Worm (Caenorhabditis elegans): ENCODE results near the gene gyg-2.

Gene gyg-2

DNA sequence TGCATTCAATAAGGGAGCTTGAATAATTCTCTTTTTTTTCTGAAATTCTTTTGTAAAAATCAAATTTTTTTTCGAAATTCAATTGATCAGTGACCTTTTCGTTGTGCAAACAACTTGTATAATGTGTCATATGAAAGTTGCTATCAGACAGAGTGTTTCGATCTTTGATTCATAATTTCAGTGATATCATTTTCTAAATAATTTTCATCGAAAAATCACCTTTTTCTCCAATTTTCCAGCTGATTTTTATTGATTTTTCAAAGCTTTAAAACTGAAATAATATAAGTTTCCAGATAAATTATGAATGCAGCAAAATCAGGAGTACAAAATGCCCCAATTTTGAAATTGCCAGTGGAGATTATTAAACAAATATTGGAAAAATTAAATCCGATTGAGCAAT, 17.6 kb downstream of the gyg-2 start, which contains the start of gene fbxa-127:
TSS of gene fbxa-127 (plus strand) at position 301 of the 400 bp plus-strand sequence.
- TF ChIP-seq ama-1 (optimal IDR thresholded peaks at IDR 0.05): no peak
- no peak for TF ChIP-seq unc-86 (tag; optimal IDR thresholded peaks at IDR 0.05)
- no peak for TF ChIP-seq ref-2 (tag; optimal IDR thresholded peaks at IDR 0.05)
- TF ChIP-seq sdc-2 (tag; optimal IDR thresholded peaks at IDR 0.05): no peak
- TF ChIP-seq fkh-6 (tag; optimal IDR thresholded peaks at IDR 0.05): no peak
- no peak for TF ChIP-seq ceh-9 (tag; optimal IDR thresholded peaks at IDR 0.05)
- no peak for TF ChIP-seq lim-6 (tag; optimal IDR thresholded peaks at IDR 0.05)
- no peak for TF ChIP-seq ztf-16 (tag; optimal IDR thresholded peaks at IDR 0.05)
- TF ChIP-seq sox-4 (tag; optimal IDR thresholded peaks at IDR 0.05): no peak
- no peak for TF ChIP-seq nhr-232 (tag; optimal IDR thresholded peaks at IDR 0.05)
- TF ChIP-seq npax-4 (tag; optimal IDR thresholded peaks at IDR 0.05): no peak
- TF ChIP-seq pqm-1 (tag; optimal IDR thresholded peaks at IDR 0.05): no peak
- TF ChIP-seq pha-2 (tag; optimal IDR thresholded peaks at IDR 0.05): no peak

DNA sequence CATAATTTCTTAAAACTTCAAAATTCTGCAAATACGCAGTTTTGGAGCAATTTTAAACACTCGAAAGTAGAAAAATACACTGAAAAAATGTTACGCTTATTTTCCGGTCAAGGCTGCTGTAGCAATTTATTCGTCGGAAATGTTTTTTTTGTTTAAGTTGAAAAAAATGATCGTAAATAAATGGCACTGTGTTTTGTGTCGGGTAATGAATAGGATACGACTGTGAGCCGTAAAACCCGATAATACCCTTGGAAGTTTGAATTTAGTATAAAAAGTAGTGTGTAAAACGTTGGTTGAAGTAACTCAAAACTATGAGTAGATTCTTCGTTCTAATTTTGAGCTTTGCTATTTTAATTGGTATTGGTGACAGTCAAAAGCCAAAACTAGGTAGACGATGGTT, 19.1 kb downstream of the gyg-2 start, which contains the start of gene T25E12.14:
TSS of gene T25E12.14 (plus strand) at position 301 of the 400 bp plus-strand sequence.
- TF ChIP-seq ref-2 (tag; optimal IDR thresholded peaks at IDR 0.05) (no peak), unc-42 (tag; optimal IDR thresholded peaks at IDR 0.05) (no peak), C08G9.2 (tag; optimal IDR thresholded peaks at IDR 0.05) (no peak), tbx-2 (tag; optimal IDR thresholded peaks at IDR 0.05) (no peak), ceh-45 (GFP tag; IDR thresholded peaks at IDR 0.05) (no peak), lim-6 (tag; optimal IDR thresholded peaks at IDR 0.05) (no peak), sox-4 (tag; optimal IDR thresholded peaks at IDR 0.05) (no peak), odd-2 (tag; optimal IDR thresholded peaks at IDR 0.05) (no peak), pros-1 (tag; optimal IDR thresholded peaks at IDR 0.05) (no peak), hlh-15 (tag; optimal IDR thresholded peaks at IDR 0.05) (no peak), ceh-6 (GFP tag; optimal IDR thresholded peaks at IDR 0.05) (no peak), che-1 (tag; optimal IDR thresholded peaks at IDR 0.05) (no peak), sdc-2 (tag; optimal IDR thresholded peaks at IDR 0.05) (no peak), ets-4 (tag; optimal IDR thresholded peaks at IDR 0.05) (no peak), ceh-30 (tag; optimal IDR thresholded peaks at IDR 0.05) (no peak), ama-1 (optimal IDR thresholded peaks at IDR 0.05) (no peak), ceh-2 (tag; optimal IDR thresholded peaks at IDR 0.05) (no peak), F13H6.1 (tag; optimal IDR thresholded peaks at IDR 0.05) (no peak), dmd-4 (tag; optimal IDR thresholded peaks at IDR 0.05; ENCODE audit: borderline replicate concordance) (no peak)

DNA sequence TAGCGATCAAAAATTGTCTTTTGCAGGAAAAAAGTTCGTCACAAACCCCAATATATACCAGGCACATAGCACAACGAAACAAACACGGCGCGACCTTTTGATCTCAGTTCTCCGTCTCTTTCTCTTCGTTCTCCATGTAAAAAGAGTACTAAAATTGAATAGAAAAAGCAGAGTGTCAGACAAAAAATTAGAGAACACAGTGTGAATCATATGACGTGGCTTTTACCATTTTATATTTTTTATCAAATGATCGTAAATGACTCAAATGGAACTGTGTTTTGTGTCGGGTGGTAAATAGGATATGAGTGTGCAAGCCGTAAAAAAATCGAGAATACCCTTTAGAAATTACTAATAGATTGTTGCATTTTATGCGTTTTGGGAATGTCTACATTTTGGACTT, 20.1 kb downstream of the gyg-2 start:
- TF ChIP-seq mec-3 (tag; optimal IDR thresholded peaks at IDR 0.05; ENCODE audit: borderline replicate concordance): no peak
- no peak for TF ChIP-seq hlh-13 (GFP tag; optimal IDR thresholded peaks at IDR 0.05)
- TF ChIP-seq ref-2 (tag; optimal IDR thresholded peaks at IDR 0.05): no peak
- no peak for TF ChIP-seq ama-1 (optimal IDR thresholded peaks at IDR 0.05)
- TF ChIP-seq lim-6 (tag; optimal IDR thresholded peaks at IDR 0.05): no peak
- TF ChIP-seq ceh-9 (tag; optimal IDR thresholded peaks at IDR 0.05): no peak
- no peak for TF ChIP-seq tbx-2 (tag; optimal IDR thresholded peaks at IDR 0.05)
- TF ChIP-seq rnt-1 (tag; optimal IDR thresholded peaks at IDR 0.05): no peak
- no peak for TF ChIP-seq Y22D7AL.16 (tag; optimal IDR thresholded peaks at IDR 0.05)

DNA sequence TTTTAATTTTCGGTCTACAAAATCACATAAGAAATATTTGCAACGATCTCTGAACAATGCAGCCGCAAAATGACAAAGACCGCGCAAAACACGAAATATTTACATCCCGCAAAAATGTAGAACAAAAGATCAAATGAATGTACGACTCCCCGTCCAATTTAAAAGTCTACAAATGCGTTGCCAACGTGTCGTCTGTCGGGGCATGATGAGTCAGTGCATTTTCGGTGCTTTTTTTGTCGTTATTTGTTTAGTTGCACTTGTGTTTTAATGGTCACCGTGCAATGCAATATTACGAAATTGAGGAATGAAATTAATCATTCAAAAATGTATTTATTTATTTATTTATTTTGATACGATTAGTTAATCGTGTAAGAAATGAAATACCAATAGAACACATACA, 21.5 kb downstream of the gyg-2 start:
- TF ChIP-seq C08G9.2 (tag; optimal IDR thresholded peaks at IDR 0.05): no peak
- TF ChIP-seq lin-11 (tag; optimal IDR thresholded peaks at IDR 0.05): no peak
- TF ChIP-seq ceh-34 (tag; optimal IDR thresholded peaks at IDR 0.05): no peak
- TF ChIP-seq odd-2 (tag; optimal IDR thresholded peaks at IDR 0.05): no peak
- TF ChIP-seq ahr-1 (tag; optimal IDR thresholded peaks at IDR 0.05): no peak

DNA sequence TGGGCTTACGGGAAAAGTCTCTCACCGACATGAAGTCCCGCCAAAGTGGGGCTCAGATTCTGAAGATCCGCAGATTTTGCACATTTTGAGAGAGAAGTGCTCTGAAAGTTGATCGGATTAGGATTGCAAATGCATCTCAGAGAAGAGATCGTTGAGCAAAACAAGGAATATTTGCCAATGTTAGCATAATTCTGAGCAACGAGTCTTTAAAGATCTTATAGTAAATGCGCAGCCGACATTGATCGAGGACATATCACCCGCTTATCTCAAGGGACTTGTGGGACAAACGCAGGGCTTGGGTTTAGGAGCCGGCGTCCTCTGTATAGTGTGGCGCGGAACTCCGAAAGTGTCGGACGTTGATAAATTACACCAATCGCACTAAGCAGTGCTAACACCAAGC, 22.3 kb downstream of the gyg-2 start, which contains the start of gene nhr-112:
TSS of gene nhr-112 (minus strand) at position 101 of the 400 bp plus-strand sequence.
- TF ChIP-seq ceh-9 (tag; optimal IDR thresholded peaks at IDR 0.05) (no peak), ceh-48 (tag; optimal IDR thresholded peaks at IDR 0.05) (no peak), elt-4 (tag; optimal IDR thresholded peaks at IDR 0.05) (no peak), hlh-15 (tag; optimal IDR thresholded peaks at IDR 0.05) (no peak), rnt-1 (tag; optimal IDR thresholded peaks at IDR 0.05) (no peak), F13H6.1 (tag; optimal IDR thresholded peaks at IDR 0.05) (no peak), unc-3 (GFP tag; conservative IDR thresholded peaks at IDR 0.05) (no peak), unc-3 (tag; optimal IDR thresholded peaks at IDR 0.05) (no peak), lin-11 (tag; optimal IDR thresholded peaks at IDR 0.05) (no peak), tbx-2 (tag; optimal IDR thresholded peaks at IDR 0.05) (no peak), ceh-34 (tag; optimal IDR thresholded peaks at IDR 0.05) (no peak), tbx-7 (tag; optimal IDR thresholded peaks at IDR 0.05) (no peak), fkh-6 (tag; optimal IDR thresholded peaks at IDR 0.05) (no peak)

All from whole organism, late embryonic.